Fruit fly (Drosophila melanogaster): ENCODE measurements around the gene CG13917.

CG13917 gene

dm6 chr3L:1576489-1577106 lies at the start of gene CG13917:
CG13917 (plus strand) TSS chr3L:1576699.
- TF ChIP-seq CTCF (optimal IDR thresholded peaks at IDR 0.05) (peak in 1 of 2 experiments; percentile 54), CG8478 (optimal IDR thresholded peaks at IDR 0.05) (no peak)

- no peak for TF ChIP-seq CG8478 (optimal IDR thresholded peaks at IDR 0.05)
- no peak for TF ChIP-seq CTCF (optimal IDR thresholded peaks at IDR 0.05)
Measured at dm6 chr3L:1531159-1531558, 45.3 kb upstream of the CG13917 start, which contains the start of gene Ir62a. Ir62a (minus strand) TSS chr3L:1531259.

dm6 chr3L:1533699-1534431 lies 42.6 kb upstream of the CG13917 start, which contains the start of gene Iml1:
Iml1 (minus strand) TSS chr3L:1534034.
- no peak for TF ChIP-seq CTCF (optimal IDR thresholded peaks at IDR 0.05)
- TF ChIP-seq CG8478 (optimal IDR thresholded peaks at IDR 0.05): no peak

dm6 chr3L:1536487-1537337 lies 39.8 kb upstream of the CG13917 start, which contains the start of the genes CG12091 and pns:
CG12091 (minus strand) TSS chr3L:1536835.
pns (plus strand) TSS chr3L:1537137.
- TF ChIP-seq CG8478 (optimal IDR thresholded peaks at IDR 0.05) (no peak), CTCF (optimal IDR thresholded peaks at IDR 0.05) (no peak)

- no peak for TF ChIP-seq CTCF (optimal IDR thresholded peaks at IDR 0.05)
- TF ChIP-seq CG8478 (optimal IDR thresholded peaks at IDR 0.05): no peak
Measured at dm6 chr3L:1537353-1537752, 39.1 kb upstream of the CG13917 start.

DNA sequence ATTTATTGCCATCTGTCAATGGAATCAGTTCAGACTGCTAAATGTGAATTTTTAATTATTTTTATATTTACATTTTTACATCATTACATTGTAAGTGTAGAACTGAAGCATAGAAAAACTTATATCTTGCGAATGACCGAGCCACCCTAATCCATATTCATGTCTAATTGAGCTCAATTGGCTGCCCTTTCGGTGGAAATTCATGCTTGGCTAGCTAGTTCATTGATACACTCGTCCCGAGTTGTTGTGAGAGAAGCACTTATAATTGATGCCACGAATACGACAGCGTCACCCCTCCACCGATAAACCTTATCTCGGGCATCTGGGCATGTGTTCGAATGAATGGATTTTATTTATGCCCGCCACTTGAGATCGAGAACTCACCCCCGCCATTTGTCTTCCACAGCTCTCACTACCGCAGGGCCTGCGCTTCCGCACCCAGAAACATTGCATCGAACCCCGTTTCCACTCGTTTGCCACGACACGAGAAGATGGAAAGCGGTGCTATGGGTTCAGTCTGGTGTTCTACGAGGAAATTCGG lies 38.1 kb upstream of the CG13917 start:
- TF ChIP-seq CG8478 (optimal IDR thresholded peaks at IDR 0.05): no peak
- no peak for TF ChIP-seq CTCF (optimal IDR thresholded peaks at IDR 0.05)

- TF ChIP-seq CTCF (optimal IDR thresholded peaks at IDR 0.05): peak in 1 of 2 experiments; percentile 35
- TF ChIP-seq CG8478 (optimal IDR thresholded peaks at IDR 0.05): no peak
Measured at dm6 chr3L:1545693-1546329, 30.7 kb upstream of the CG13917 start, which contains the start of the genes CG32313 and Pcyt1. CG32313 (minus strand) TSS chr3L:1545743. Pcyt1 (plus strand) TSS chr3L:1546092.

dm6 chr3L:1546349-1547116 lies 30.0 kb upstream of the CG13917 start:
- TF ChIP-seq CTCF (optimal IDR thresholded peaks at IDR 0.05) (no peak), CG8478 (optimal IDR thresholded peaks at IDR 0.05) (no peak)

DNA sequence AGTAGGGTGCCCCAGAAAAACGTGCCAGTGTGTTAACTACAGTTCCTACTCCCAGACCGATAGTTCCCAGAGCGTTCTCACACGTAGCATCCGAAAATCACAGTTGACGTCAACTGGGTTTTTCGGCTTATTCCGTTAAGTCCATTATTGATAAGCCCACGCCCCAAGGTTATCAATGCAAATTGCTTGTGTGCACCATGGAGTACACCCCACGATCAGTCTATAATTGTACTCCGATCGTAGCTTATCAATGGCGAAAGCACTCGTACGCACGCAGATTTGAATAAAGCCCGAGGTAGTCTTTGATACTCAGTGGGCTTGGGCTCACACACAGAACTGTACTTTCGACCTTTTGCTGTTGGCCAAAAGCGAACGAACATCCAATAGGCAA lies 29.4 kb upstream of the CG13917 start:
- TF ChIP-seq CTCF (optimal IDR thresholded peaks at IDR 0.05) (no peak), CG8478 (optimal IDR thresholded peaks at IDR 0.05) (no peak)

DNA sequence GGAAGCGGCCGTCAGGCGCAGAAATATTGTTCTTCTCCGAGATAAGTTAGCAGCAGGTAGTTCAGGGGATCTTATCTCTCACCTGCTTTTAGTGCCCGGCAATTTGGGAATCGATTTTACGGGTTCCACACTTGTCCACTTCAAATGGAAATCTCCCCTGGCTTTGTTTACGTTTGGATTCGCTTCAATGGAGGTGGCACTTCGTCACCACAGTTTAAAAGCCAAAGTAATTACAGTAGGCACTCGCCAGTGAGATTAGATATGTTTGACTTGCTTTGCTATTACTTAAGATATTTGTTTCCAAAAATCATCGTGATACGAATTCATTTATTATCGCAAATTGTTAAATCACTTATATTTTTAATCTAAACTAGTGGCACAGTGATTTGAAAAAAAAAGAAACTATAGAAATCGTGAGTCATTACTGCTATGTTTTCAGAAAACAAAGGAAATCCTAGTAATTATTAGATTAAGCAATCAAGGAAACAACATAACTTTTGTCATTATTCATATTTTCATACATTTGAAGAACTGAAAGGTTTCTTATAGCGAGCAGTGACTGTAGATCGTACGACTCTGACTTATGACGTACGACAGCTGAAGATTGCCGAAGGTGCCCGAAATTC lies 28.0 kb upstream of the CG13917 start:
- TF ChIP-seq CG8478 (optimal IDR thresholded peaks at IDR 0.05) (no peak), CTCF (optimal IDR thresholded peaks at IDR 0.05) (no peak)

dm6 chr3L:1549148-1549547 lies 27.4 kb upstream of the CG13917 start:
- TF ChIP-seq CG8478 (optimal IDR thresholded peaks at IDR 0.05) (no peak), CTCF (optimal IDR thresholded peaks at IDR 0.05) (no peak)

- TF ChIP-seq CTCF (optimal IDR thresholded peaks at IDR 0.05) (no peak), CG8478 (optimal IDR thresholded peaks at IDR 0.05) (no peak)
Measured at dm6 chr3L:1549634-1550071, 26.8 kb upstream of the CG13917 start.

DNA sequence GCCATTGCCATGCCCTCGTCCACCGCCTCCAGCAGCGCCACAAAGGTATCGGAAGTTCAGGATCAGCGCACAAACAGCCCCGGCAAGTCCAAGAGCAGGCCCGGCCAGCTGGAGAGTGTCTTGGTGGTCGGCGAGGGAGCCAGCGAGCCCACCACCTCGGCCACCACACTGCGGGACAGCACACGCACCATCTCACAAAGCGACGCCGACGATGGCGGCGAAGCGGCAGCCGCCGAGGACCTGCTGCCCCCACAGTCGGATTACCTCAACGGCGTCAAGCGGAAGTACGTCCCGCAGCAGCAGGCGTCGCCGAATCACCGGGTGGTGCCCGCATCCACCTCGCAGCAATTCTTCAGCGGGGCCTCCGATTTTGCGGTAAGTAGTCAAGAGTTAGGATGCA lies 25.6 kb upstream of the CG13917 start:
- TF ChIP-seq CTCF (optimal IDR thresholded peaks at IDR 0.05) (no peak), CG8478 (optimal IDR thresholded peaks at IDR 0.05) (no peak)
